Fruit fly (Drosophila melanogaster) whole organism, embryonic: ENCODE measurements around the gene CG31075.

ENCODE experiments used
- CG11247 ChIP-seq: fragments of 200-800 bp; sonication (Bioruptor generic); IDR thresholded peaks from 2 replicates; pipeline ENCODE4 v1.3.6; 2022; ENCODE audit warnings: missing biosample characterization, missing genetic modification characterization
- CG11504 ChIP-seq: fragments of 200-800 bp; sonication (Bioruptor generic); optimal IDR thresholded peaks from 3 replicates; lab custom pipeline; 2019; ENCODE audit warnings: missing biosample characterization, mild to moderate bottlenecking, missing genetic modification characterization, moderate library complexity
- CG12942 ChIP-seq: fragments of 200-800 bp; sonication (Bioruptor generic); optimal IDR thresholded peaks from 3 replicates; lab custom pipeline; 2016; ENCODE audit warnings: missing biosample characterization, missing genetic modification characterization
- CG13296 ChIP-seq: fragments of 200-800 bp; sonication (Bioruptor generic); optimal IDR thresholded peaks from 3 replicates; lab custom pipeline; 2018; ENCODE audit warnings: missing biosample characterization, mild to moderate bottlenecking, missing genetic modification characterization
- CG1603 ChIP-seq: fragments of 200-800 bp; sonication (Bioruptor generic); optimal IDR thresholded peaks from 2 replicates; lab custom pipeline; 2019; ENCODE audit warnings: missing biosample characterization, mild to moderate bottlenecking, missing genetic modification characterization, moderate library complexity
- CG16779 ChIP-seq: fragments of 200-800 bp; sonication (Bioruptor generic); IDR thresholded peaks from 2 replicates; pipeline ENCODE4 v1.3.6; 2022; ENCODE audit warnings: missing biosample characterization, missing genetic modification characterization
- CG17612 ChIP-seq: fragments of 200-800 bp; sonication (Bioruptor generic); IDR thresholded peaks from 2 replicates; pipeline ENCODE4 v1.3.6; 2022; ENCODE audit warnings: missing biosample characterization, missing genetic modification characterization
- CG1792 ChIP-seq: fragments of 200-800 bp; sonication (Bioruptor generic); optimal IDR thresholded peaks from 2 replicates; lab custom pipeline; 2016; ENCODE audit warnings: missing biosample characterization, missing genetic modification characterization
- CG3281 ChIP-seq: fragments of 200-800 bp; sonication (Bioruptor generic); optimal IDR thresholded peaks from 3 replicates; lab custom pipeline; 2017; ENCODE audit warnings: missing biosample characterization, mild to moderate bottlenecking, missing genetic modification characterization
- CG34422 ChIP-seq: fragments of 200-800 bp; sonication (Bioruptor generic); IDR thresholded peaks from 3 replicates; pipeline ENCODE4 v1.3.6; 2022; ENCODE audit warnings: missing biosample characterization, missing genetic modification characterization
- CG4707 ChIP-seq: fragments of 200-800 bp; sonication (Bioruptor generic); optimal IDR thresholded peaks from 2 replicates; lab custom pipeline; 2018; ENCODE audit warnings: missing biosample characterization, mild to moderate bottlenecking, missing genetic modification characterization, moderate library complexity
- CG4730 ChIP-seq: fragments of 200-800 bp; sonication (Bioruptor generic); IDR thresholded peaks from 2 replicates; pipeline ENCODE4 v1.3.6; 2022; ENCODE audit warnings: missing biosample characterization, missing genetic modification characterization
- CG4854 ChIP-seq: fragments of 200-800 bp; sonication (Bioruptor generic); optimal IDR thresholded peaks from 2 replicates; lab custom pipeline; 2016; ENCODE audit warnings: missing biosample characterization, missing genetic modification characterization, inconsistent platforms
- CG6175 ChIP-seq: fragments of 200-800 bp; sonication (Bioruptor generic); IDR thresholded peaks from 3 replicates; pipeline ENCODE4 v1.3.6; 2022; ENCODE audit warnings: missing biosample characterization, missing genetic modification characterization
- CG6765 ChIP-seq: fragments of 200-800 bp; sonication (Bioruptor generic); optimal IDR thresholded peaks from 3 replicates; lab custom pipeline; 2017; ENCODE audit warnings: missing biosample characterization, mild to moderate bottlenecking, missing genetic modification characterization
- CG8089 ChIP-seq: fragments of 200-800 bp; sonication (Bioruptor generic); optimal IDR thresholded peaks from 3 replicates; lab custom pipeline; 2016; ENCODE audit warnings: missing biosample characterization, missing genetic modification characterization
- Dfd ChIP-seq, 2 experiments: fragments of >200 bp; optimal IDR thresholded peaks; 2 replicates each; lab custom pipeline; 2017; ENCODE audit warnings: missing biosample characterization in 2 of 2, missing genetic modification characterization in 2 of 2
- Doc3 ChIP-seq: fragments of 200-800 bp; sonication (Bioruptor generic); IDR thresholded peaks from 3 replicates; pipeline ENCODE4 v1.3.6; 2022; ENCODE audit warnings: missing biosample characterization, missing genetic modification characterization; ENCODE audit not compliant: partially characterized antibody
- Fer3 ChIP-seq: fragments of 200-800 bp; sonication (Bioruptor generic); optimal IDR thresholded peaks from 2 replicates; lab custom pipeline; 2018; ENCODE audit warnings: missing biosample characterization, mild to moderate bottlenecking, missing genetic modification characterization, moderate library complexity
- HLHmδ ChIP-seq: fragments of 200-800 bp; sonication (Bioruptor generic); optimal IDR thresholded peaks from 2 replicates; lab custom pipeline; 2018; ENCODE audit warnings: missing biosample characterization, mild to moderate bottlenecking, missing genetic modification characterization, moderate library complexity
- MESR4 ChIP-seq: fragments of 200-800 bp; sonication (Bioruptor generic); optimal IDR thresholded peaks from 2 replicates; lab custom pipeline; 2018; ENCODE audit warnings: missing biosample characterization, mild to moderate bottlenecking, missing genetic modification characterization, moderate library complexity
- Myb ChIP-seq: fragments of 200-800 bp; sonication (Bioruptor generic); optimal IDR thresholded peaks from 2 replicates; lab custom pipeline; 2016; ENCODE audit warnings: missing biosample characterization, missing genetic modification characterization
- NFAT ChIP-seq: fragments of 200-800 bp; sonication (Bioruptor generic); IDR thresholded peaks from 2 replicates; pipeline ENCODE4 v1.3.6; 2022; ENCODE audit warnings: missing biosample characterization, missing genetic modification characterization
- Spps ChIP-seq: fragments of 200-800 bp; sonication (Bioruptor generic); optimal IDR thresholded peaks from 2 replicates; lab custom pipeline; 2018; ENCODE audit warnings: missing biosample characterization, mild to moderate bottlenecking, missing genetic modification characterization
- Sry-β ChIP-seq: fragments of 200-800 bp; sonication (Bioruptor generic); optimal IDR thresholded peaks from 2 replicates; lab custom pipeline; 2018; ENCODE audit warnings: missing biosample characterization, mild to moderate bottlenecking, missing genetic modification characterization, moderate library complexity
- Ssrp ChIP-seq: fragments of 200-800 bp; sonication (Bioruptor generic); optimal IDR thresholded peaks from 2 replicates; lab custom pipeline; 2018; ENCODE audit warnings: missing biosample characterization, mild to moderate bottlenecking, missing genetic modification characterization, moderate library complexity
- Trl ChIP-seq, 3 experiments: fragments of >200 bp in 2 of 3; fragments of 200-800 bp in 1 of 3; sonication (Bioruptor generic) in 1 of 3; optimal IDR thresholded peaks; 2 replicates in 1 of 3; 3 replicates in 2 of 3; lab custom pipeline; 2016 to 2017; ENCODE audit warnings: missing biosample characterization in 1 of 3, missing genetic modification characterization in 1 of 3
- YL-1 ChIP-seq: fragments of 200-800 bp; sonication (Bioruptor generic); optimal IDR thresholded peaks from 3 replicates; lab custom pipeline; 2017; ENCODE audit warnings: missing biosample characterization, mild to moderate bottlenecking, missing genetic modification characterization
- bbx ChIP-seq: fragments of 200-800 bp; sonication (Bioruptor generic); IDR thresholded peaks from 2 replicates; pipeline ENCODE4 v1.3.6; 2022; ENCODE audit warnings: missing biosample characterization, missing genetic modification characterization; ENCODE audit not compliant: partially characterized antibody
- bcd ChIP-seq: fragments of 200-800 bp; sonication (Bioruptor generic); optimal IDR thresholded peaks from 2 replicates; lab custom pipeline; 2017; ENCODE audit warnings: missing biosample characterization, mild to moderate bottlenecking, missing genetic modification characterization
- caup ChIP-seq: fragments of 200-800 bp; sonication (Bioruptor generic); optimal IDR thresholded peaks from 3 replicates; lab custom pipeline; 2017; ENCODE audit warnings: missing biosample characterization, mild to moderate bottlenecking, missing genetic modification characterization, moderate library complexity; ENCODE audit not compliant: severe bottlenecking
- corto ChIP-seq: fragments of 200-800 bp; sonication (Bioruptor generic); optimal IDR thresholded peaks from 2 replicates; lab custom pipeline; 2016; ENCODE audit warnings: missing biosample characterization, mild to moderate bottlenecking, missing genetic modification characterization, moderate library complexity
- dm ChIP-seq: fragments of 200-800 bp; sonication (Bioruptor generic); optimal IDR thresholded peaks from 3 replicates; lab custom pipeline; 2016; ENCODE audit warnings: missing biosample characterization, missing genetic modification characterization
- eve ChIP-seq, 2 experiments: fragments of >200 bp; optimal IDR thresholded peaks; 2 replicates each; lab custom pipeline; 2017; ENCODE audit warnings: missing biosample characterization in 2 of 2, missing genetic modification characterization in 2 of 2
- fd96Cb ChIP-seq: fragments of 200-800 bp; sonication (Bioruptor generic); optimal IDR thresholded peaks from 2 replicates; lab custom pipeline; 2018; ENCODE audit warnings: missing biosample characterization, mild to moderate bottlenecking, missing genetic modification characterization, moderate library complexity
- fru ChIP-seq: fragments of >200 bp; optimal IDR thresholded peaks from 2 replicates; lab custom pipeline; 2017
- lov ChIP-seq, 2 experiments: fragments of 200-800 bp in 1 of 2; fragments of >200 bp in 1 of 2; sonication (Bioruptor generic) in 1 of 2; IDR thresholded peaks in 1 of 2; optimal IDR thresholded peaks in 1 of 2; 2 replicates in 1 of 2; 3 replicates in 1 of 2; pipeline versions ENCODE4 v1.3.6 to Lab custom; 2017 to 2022; ENCODE audit warnings: missing biosample characterization in 1 of 2, missing genetic modification characterization in 1 of 2
- oc ChIP-seq: fragments of 200-800 bp; sonication (Bioruptor generic); optimal IDR thresholded peaks from 2 replicates; lab custom pipeline; 2018; ENCODE audit warnings: missing biosample characterization, mild to moderate bottlenecking, missing genetic modification characterization, moderate library complexity
- odd ChIP-seq: fragments of 200-800 bp; sonication (Bioruptor generic); optimal IDR thresholded peaks from 2 replicates; lab custom pipeline; 2017; ENCODE audit warnings: missing biosample characterization, mild to moderate bottlenecking, missing genetic modification characterization
- pho ChIP-seq: fragments of 200-800 bp; sonication (Bioruptor generic); optimal IDR thresholded peaks from 2 replicates; lab custom pipeline; 2016; ENCODE audit warnings: missing biosample characterization, missing genetic modification characterization
- pros ChIP-seq: fragments of 200-800 bp; sonication (Bioruptor generic); optimal IDR thresholded peaks from 3 replicates; lab custom pipeline; 2019; ENCODE audit warnings: missing biosample characterization, mild to moderate bottlenecking, missing genetic modification characterization, moderate library complexity
- slp2 ChIP-seq: fragments of 200-800 bp; sonication (Bioruptor generic); optimal IDR thresholded peaks from 2 replicates; lab custom pipeline; 2016; ENCODE audit warnings: missing biosample characterization, missing genetic modification characterization
- sqz ChIP-seq: fragments of 200-800 bp; sonication (Bioruptor generic); optimal IDR thresholded peaks from 3 replicates; lab custom pipeline; 2018; ENCODE audit warnings: missing biosample characterization, mild to moderate bottlenecking, missing genetic modification characterization
- tgo ChIP-seq: fragments of 200-800 bp; sonication (Bioruptor generic); IDR thresholded peaks from 3 replicates; pipeline ENCODE4 v1.3.6; 2022; ENCODE audit warnings: missing biosample characterization, missing genetic modification characterization
- tin ChIP-seq: fragments of 200-800 bp; sonication (Bioruptor generic); optimal IDR thresholded peaks from 3 replicates; lab custom pipeline; 2016; ENCODE audit warnings: missing biosample characterization, missing genetic modification characterization
- trem ChIP-seq: fragments of 200-800 bp; optimal IDR thresholded peaks from 3 replicates; lab custom pipeline; 2019; ENCODE audit warnings: missing biosample characterization, mild to moderate bottlenecking, missing genetic modification characterization, moderate library complexity
- vnd ChIP-seq: fragments of 200-800 bp; sonication (Bioruptor generic); IDR thresholded peaks from 3 replicates; pipeline ENCODE4 v1.3.6; 2022; ENCODE audit warnings: missing biosample characterization, missing genetic modification characterization; ENCODE audit not compliant: partially characterized antibody
- wdn ChIP-seq: fragments of 200-800 bp; sonication (Bioruptor generic); IDR thresholded peaks from 2 replicates; pipeline ENCODE4 v1.3.6; 2022; ENCODE audit warnings: missing biosample characterization, missing genetic modification characterization
- wor ChIP-seq: fragments of 200-800 bp; sonication (Bioruptor generic); IDR thresholded peaks from 2 replicates; pipeline ENCODE4 v1.3.6; 2022; ENCODE audit warnings: missing biosample characterization, missing genetic modification characterization

CG31075 gene

DNA sequence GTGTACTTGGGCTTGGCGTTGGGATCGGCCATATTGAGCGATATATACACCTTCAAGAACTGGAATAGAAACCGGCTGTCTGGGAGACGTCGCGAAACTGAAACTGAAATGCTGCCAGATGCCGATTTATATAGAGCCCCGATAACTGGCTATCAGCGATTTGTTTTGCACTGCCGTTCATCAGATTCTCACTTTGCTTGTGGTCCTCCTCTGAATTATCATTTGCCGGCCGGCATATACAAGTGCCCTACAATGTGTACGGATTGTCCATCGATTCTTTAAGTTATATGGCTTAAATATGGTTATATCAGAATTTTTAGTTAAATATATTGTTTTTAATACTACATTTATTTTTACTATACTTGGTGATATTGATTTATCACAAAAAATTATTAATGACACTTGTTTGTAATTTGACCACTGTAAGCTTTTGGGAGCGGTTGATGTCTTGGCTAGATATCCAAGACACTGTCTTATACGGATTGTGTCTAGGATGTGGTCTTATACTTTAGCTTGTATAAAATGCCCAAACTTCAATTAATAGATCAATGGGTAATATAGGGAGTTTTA is at the start of gene CG31075 (continued):
- no peak for TF ChIP-seq fd96Cb (tag; lab: Kevin White, UChicago)
- peak; percentile 12 for TF ChIP-seq tin (GFP tag; lab: Kevin White, UChicago)
- no peak for TF ChIP-seq CG12942 (GFP tag; lab: Kevin White, UChicago)
- TF ChIP-seq CG11504: peak; percentile 70
- peak; percentile 9 for TF ChIP-seq CG1603 (tag; lab: Kevin White, UChicago)
- peak; percentile 53; the same call in 1 of the 3 replicates for TF ChIP-seq CG34422 (GFP tag; lab: Robert Waterston, UW)
- no peak for TF ChIP-seq CG4730
- TF ChIP-seq Sry-β (GFP tag; lab: Kevin White, UChicago): no peak
- peak; percentile 59 for TF ChIP-seq tgo (GFP tag; lab: Robert Waterston, UW)
- peak; percentile 69 for TF ChIP-seq CG3281
- no peak for TF ChIP-seq trem (tag; lab: Kevin White, UChicago)
- TF ChIP-seq Trl (optimal IDR thresholded peaks at IDR 0.05; lab: Kevin White, UChicago): no peak
- TF ChIP-seq Trl (GFP tag; optimal IDR thresholded peaks at IDR 0.05; lab: Kevin White, UChicago): no peak
- TF ChIP-seq CG4854 (GFP tag; lab: Kevin White, UChicago): peak; percentile 10
- no peak for TF ChIP-seq sqz (GFP tag; lab: Kevin White, UChicago)
- no peak for TF ChIP-seq HLHmδ (GFP tag; lab: Kevin White, UChicago)
- TF ChIP-seq CG6175 (GFP tag; lab: Robert Waterston, UW): no peak
- TF ChIP-seq CG6765 (GFP tag; lab: Kevin White, UChicago): peak; percentile 23
- no peak for TF ChIP-seq pros
- peak; percentile 81 for TF ChIP-seq Fer3 (tag; lab: Kevin White, UChicago)
- no peak for TF ChIP-seq eve (GFP tag; optimal IDR thresholded peaks at IDR 0.05; lab: Kevin White, UChicago)
- no peak for TF ChIP-seq CG8089
- TF ChIP-seq CG17612 (GFP tag; lab: Robert Waterston, UW): no peak
- peak; percentile 54 for TF ChIP-seq wdn (GFP tag; lab: Robert Waterston, UW)
- no peak for TF ChIP-seq fru
- no peak for TF ChIP-seq slp2 (GFP tag; lab: Kevin White, UChicago)
- no peak for TF ChIP-seq bbx (GFP tag; lab: Robert Waterston, UW)
- TF ChIP-seq Myb: no peak
- TF ChIP-seq vnd (GFP tag; lab: Robert Waterston, UW): no peak
- 0 out of 2 replicates have a peak, but pooled peaks have one; percentile 29 for TF ChIP-seq wor (GFP tag; lab: Robert Waterston, UW)
- no peak for TF ChIP-seq MESR4 (GFP tag; lab: Kevin White, UChicago)
- TF ChIP-seq dm: no peak
- TF ChIP-seq bcd (GFP tag; lab: Kevin White, UChicago): peak; percentile 37
- TF ChIP-seq Doc3: no peak
- no peak for TF ChIP-seq lov (optimal IDR thresholded peaks at IDR 0.05; lab: Kevin White, UChicago)
- no peak for TF ChIP-seq lov (GFP tag; IDR thresholded peaks at IDR 0.05; lab: Robert Waterston, UW)
- peak; percentile 81 for TF ChIP-seq corto
- no peak for TF ChIP-seq oc (tag; lab: Kevin White, UChicago)
- no peak for TF ChIP-seq odd (GFP tag; lab: Kevin White, UChicago)
- TF ChIP-seq NFAT: peak; percentile 39; the same call in 1 of the 2 replicates
- TF ChIP-seq Spps (tag; lab: Kevin White, UChicago): no peak
- TF ChIP-seq CG1792 (GFP tag; lab: Kevin White, UChicago): no peak
- no peak for TF ChIP-seq YL-1 (GFP tag; lab: Kevin White, UChicago)
- TF ChIP-seq CG4707 (GFP tag; lab: Kevin White, UChicago): peak; percentile 93
- TF ChIP-seq CG11247 (GFP tag; lab: Robert Waterston, UW): peak; percentile 25; the same call in 1 of the 2 replicates
- TF ChIP-seq caup (GFP tag; lab: Kevin White, UChicago): peak; percentile 30
- no peak for TF ChIP-seq pho
- TF ChIP-seq Dfd (GFP tag; optimal IDR thresholded peaks at IDR 0.05; lab: Kevin White, UChicago): no peak
- TF ChIP-seq CG16779 (GFP tag; lab: Robert Waterston, UW): no peak
- TF ChIP-seq Ssrp (tag; lab: Kevin White, UChicago): no peak
- peak; percentile 15 for TF ChIP-seq CG13296 (GFP tag; lab: Kevin White, UChicago)
